Worm (Caenorhabditis elegans) whole organism, L4 larva: ENCODE measurements around the gene C24H10.2.

ENCODE experiments used
- F37D6.2 ChIP-seq: sonication (generic microtip); optimal IDR thresholded peaks from 2 replicates; lab custom pipeline; 2016; ENCODE audit warnings: mild to moderate bottlenecking, missing genetic modification characterization, missing compliant biosample characterization
- F44E2.7 ChIP-seq: fragments of 200-800 bp; sonication (Bioruptor generic); IDR thresholded peaks from 2 replicates; pipeline ENCODE4 v2.1.2; 2022; ENCODE audit warnings: missing genetic modification characterization, missing compliant biosample characterization
- T20F7.1 ChIP-seq: fragments of 200-800 bp; sonication (Bioruptor generic); optimal IDR thresholded peaks from 2 replicates; lab custom pipeline; 2018; ENCODE audit warnings: mild to moderate bottlenecking, missing genetic modification characterization, missing compliant biosample characterization
- Y105C5A.15 ChIP-seq: fragments of 200-800 bp; sonication (Bioruptor generic); IDR thresholded peaks from 2 replicates; pipeline ENCODE4 v1.3.6; 2022; ENCODE audit warnings: missing genetic modification characterization, missing compliant biosample characterization
- Y75B8A.6 ChIP-seq: fragments of 200-800 bp; sonication (Bioruptor generic); IDR thresholded peaks from 2 replicates; pipeline ENCODE4 v1.3.6; 2022; ENCODE audit warnings: missing genetic modification reagents, missing genetic modification characterization, missing compliant biosample characterization
- aha-1 ChIP-seq: fragments of 150-350 bp; peaks from one replicate; lab custom pipeline; 2014; ENCODE audit warnings: missing biosample characterization, missing genetic modification characterization
- aly-2 ChIP-seq: sonication (generic microtip); optimal IDR thresholded peaks from 2 replicates; lab custom pipeline; 2018; ENCODE audit warnings: missing biosample characterization, missing genetic modification characterization
- attf-4 ChIP-seq: sonication (generic microtip); optimal IDR thresholded peaks from 3 replicates; lab custom pipeline; 2017; ENCODE audit warnings: missing biosample characterization, missing genetic modification characterization
- ceh-20 ChIP-seq: fragments of 200-800 bp; sonication (Bioruptor generic); IDR thresholded peaks from 2 replicates; pipeline ENCODE4 v1.3.6; 2022; ENCODE audit warnings: missing genetic modification reagents, missing genetic modification characterization, missing compliant biosample characterization
- ceh-28 ChIP-seq: fragments of 150-350 bp; optimal IDR thresholded peaks from 2 replicates; lab custom pipeline; 2014; ENCODE audit warnings: missing biosample characterization, missing genetic modification reagents, missing genetic modification characterization
- ces-1 ChIP-seq: fragments of 150-350 bp; sonication (generic microtip); optimal IDR thresholded peaks from 4 replicates; lab custom pipeline; 2014; ENCODE audit warnings: missing biosample characterization, missing genetic modification reagents, missing genetic modification characterization
- cey-2 ChIP-seq: sonication (generic microtip); optimal IDR thresholded peaks from 3 replicates; lab custom pipeline; 2017; ENCODE audit warnings: missing genetic modification characterization, mild to moderate bottlenecking, missing compliant biosample characterization, antibody characterized with exemption, borderline replicate concordance; ENCODE audit not compliant: insufficient read depth
- daf-12 ChIP-seq: fragments of 150-350 bp; optimal IDR thresholded peaks from 2 replicates; lab custom pipeline; 2014; ENCODE audit warnings: missing biosample characterization, missing genetic modification reagents, missing genetic modification characterization
- dmd-6 ChIP-seq: fragments of 200-800 bp; sonication (Bioruptor generic); IDR thresholded peaks from 2 replicates; pipeline ENCODE4 v1.3.6; 2022; ENCODE audit warnings: missing genetic modification reagents, missing genetic modification characterization, missing compliant biosample characterization
- dmd-8 ChIP-seq: fragments of 200-800 bp; sonication (Bioruptor generic); IDR thresholded peaks from 2 replicates; pipeline ENCODE4 v1.3.6; 2022; ENCODE audit warnings: missing genetic modification characterization, missing compliant biosample characterization
- dpl-1 ChIP-seq: fragments of 150-350 bp; optimal IDR thresholded peaks from 2 replicates; lab custom pipeline; 2014; ENCODE audit warnings: missing biosample characterization, missing genetic modification reagents, missing genetic modification characterization
- duxl-1 ChIP-seq: sonication (generic microtip); optimal IDR thresholded peaks from 2 replicates; lab custom pipeline; 2016; ENCODE audit warnings: mild to moderate bottlenecking, missing genetic modification characterization, moderate library complexity, missing compliant biosample characterization; ENCODE audit not compliant: poor library complexity
- dve-1 ChIP-seq: sonication (generic microtip); optimal IDR thresholded peaks from 2 replicates; lab custom pipeline; 2017; ENCODE audit warnings: antibody characterized with exemption, mild to moderate bottlenecking, missing genetic modification characterization, missing compliant biosample characterization; ENCODE audit not compliant: insufficient read depth
- egl-43 ChIP-seq: fragments of 200-800 bp; sonication (Bioruptor generic); IDR thresholded peaks from 2 replicates; pipeline ENCODE4 v1.3.6; 2022; ENCODE audit warnings: missing genetic modification reagents, missing genetic modification characterization, missing compliant biosample characterization
- hlh-11 ChIP-seq: fragments of 200-800 bp; sonication (Bioruptor generic); optimal IDR thresholded peaks from 2 replicates; lab custom pipeline; 2018; ENCODE audit warnings: mild to moderate bottlenecking, missing genetic modification characterization, missing compliant biosample characterization
- hlh-30 ChIP-seq: sonication (generic microtip); optimal IDR thresholded peaks from 2 replicates; lab custom pipeline; 2017; ENCODE audit warnings: antibody characterized with exemption, mild to moderate bottlenecking, missing genetic modification characterization, missing compliant biosample characterization; ENCODE audit not compliant: insufficient read depth
- hmg-1.1 ChIP-seq: fragments of 200-800 bp; sonication (Bioruptor generic); IDR thresholded peaks from 2 replicates; pipeline ENCODE4 v1.3.6; 2022; ENCODE audit warnings: missing genetic modification reagents, missing genetic modification characterization, missing compliant biosample characterization
- lim-7 ChIP-seq: fragments of 200-800 bp; sonication (Bioruptor generic); IDR thresholded peaks from 2 replicates; pipeline ENCODE4 v1.3.6; 2022; ENCODE audit warnings: missing genetic modification characterization, missing compliant biosample characterization
- lin-38 ChIP-seq: fragments of 200-800 bp; sonication (Bioruptor generic); IDR thresholded peaks from 2 replicates; pipeline ENCODE4 v1.3.6; 2022; ENCODE audit warnings: missing genetic modification reagents, missing genetic modification characterization, missing compliant biosample characterization
- lsy-2 ChIP-seq, 2 experiments: fragments of 150-350 bp in 1 of 2; sonication (generic microtip) in 1 of 2; optimal IDR thresholded peaks; 2 replicates each; lab custom pipeline; 2014 to 2017; ENCODE audit warnings: missing biosample characterization in 2 of 2, missing genetic modification characterization in 2 of 2
- madf-9 ChIP-seq: fragments of 200-800 bp; sonication (Bioruptor generic); conservative IDR thresholded peaks from 2 replicates; pipeline ENCODE4 v1.3.6; 2022; ENCODE audit warnings: missing genetic modification reagents, missing genetic modification characterization, missing compliant biosample characterization
- mdt-29 ChIP-seq: fragments of 200-800 bp; sonication (Bioruptor generic); IDR thresholded peaks from 2 replicates; pipeline ENCODE4 v1.3.6; 2022; ENCODE audit warnings: missing genetic modification reagents, missing genetic modification characterization, missing compliant biosample characterization
- mes-2 ChIP-seq: sonication (generic microtip); optimal IDR thresholded peaks from 2 replicates; lab custom pipeline; 2016; ENCODE audit warnings: missing genotype, mild to moderate bottlenecking, missing genetic modification characterization, missing compliant biosample characterization; ENCODE audit not compliant: poor library complexity, severe bottlenecking
- mxl-2 ChIP-seq: fragments of 200-800 bp; sonication (Bioruptor generic); conservative IDR thresholded peaks from 2 replicates; pipeline ENCODE4 v1.3.6; 2022; ENCODE audit warnings: missing genetic modification reagents, missing genetic modification characterization, missing compliant biosample characterization
- mxl-3 ChIP-seq: fragments of 200-800 bp; sonication (Bioruptor generic); optimal IDR thresholded peaks from 2 replicates; lab custom pipeline; 2018; ENCODE audit warnings: mild to moderate bottlenecking, missing genetic modification characterization, missing compliant biosample characterization
- nhr-111 ChIP-seq: fragments of 200-800 bp; sonication (Bioruptor generic); optimal IDR thresholded peaks from 2 replicates; lab custom pipeline; 2018; ENCODE audit warnings: mild to moderate bottlenecking, missing genetic modification characterization, missing compliant biosample characterization
- nhr-25 ChIP-seq: sonication (generic microtip); optimal IDR thresholded peaks from 2 replicates; lab custom pipeline; 2017; ENCODE audit warnings: missing genetic modification characterization, mild to moderate bottlenecking, missing compliant biosample characterization, antibody characterized with exemption, moderate library complexity, borderline replicate concordance; ENCODE audit not compliant: insufficient read depth
- nhr-28 ChIP-seq: fragments of 150-350 bp; optimal IDR thresholded peaks from 2 replicates; lab custom pipeline; 2014; ENCODE audit warnings: missing biosample characterization, missing genetic modification characterization
- nhr-42 ChIP-seq: fragments of 200-800 bp; sonication (Bioruptor generic); IDR thresholded peaks from 2 replicates; pipeline ENCODE4 v1.3.6; 2022; ENCODE audit warnings: missing genetic modification characterization, missing compliant biosample characterization
- nhr-48 ChIP-seq: sonication (generic microtip); optimal IDR thresholded peaks from 2 replicates; lab custom pipeline; 2016; ENCODE audit warnings: mild to moderate bottlenecking, missing genetic modification characterization, missing compliant biosample characterization
- php-3 ChIP-seq: fragments of 200-800 bp; sonication (Bioruptor generic); IDR thresholded peaks from 2 replicates; pipeline ENCODE4 v1.3.6; 2022; ENCODE audit warnings: missing genetic modification reagents, missing genetic modification characterization, missing compliant biosample characterization
- pqm-1 ChIP-seq: sonication (generic microtip); optimal IDR thresholded peaks from 2 replicates; lab custom pipeline; 2017; ENCODE audit warnings: missing biosample characterization, missing genetic modification characterization
- rbr-2 ChIP-seq: sonication (generic microtip); optimal IDR thresholded peaks from 2 replicates; lab custom pipeline; 2016; ENCODE audit warnings: missing genotype, missing genetic modification characterization, missing compliant biosample characterization
- snpc-1.2 ChIP-seq: fragments of 200-800 bp; sonication (Bioruptor generic); IDR thresholded peaks from 2 replicates; pipeline ENCODE4 v1.3.6; 2022; ENCODE audit warnings: missing genetic modification reagents, missing genetic modification characterization, missing compliant biosample characterization
- snpc-4 ChIP-seq: fragments of 150-350 bp; optimal IDR thresholded peaks from 2 replicates; lab custom pipeline; 2014; ENCODE audit warnings: missing biosample characterization, missing genetic modification characterization
- tag-97 ChIP-seq: fragments of 200-800 bp; sonication (Bioruptor generic); IDR thresholded peaks from 2 replicates; pipeline ENCODE4 v1.3.6; 2022; ENCODE audit warnings: missing genetic modification characterization, missing compliant biosample characterization
- unc-39 ChIP-seq: sonication (generic microtip); optimal IDR thresholded peaks from 2 replicates; lab custom pipeline; 2017; ENCODE audit warnings: missing biosample characterization, missing genetic modification characterization
- unc-62 ChIP-seq, 3 experiments: fragments of 150-350 bp in 1 of 3; sonication (generic microtip); optimal IDR thresholded peaks in 2 of 3; peaks in 1 of 3; 1 replicate in 1 of 3; 2 replicates in 2 of 3; lab custom pipeline; 2014 to 2017; ENCODE audit warnings: missing biosample characterization in 3 of 3, missing genetic modification characterization in 3 of 3, missing genetic modification reagents in 3 of 3, missing genotype in 1 of 3
- vab-7 ChIP-seq: fragments of 200-800 bp; sonication (Bioruptor generic); IDR thresholded peaks from 2 replicates; pipeline ENCODE4 v1.3.6; 2022; ENCODE audit warnings: missing genetic modification reagents, missing genetic modification characterization, missing compliant biosample characterization
- ztf-11 ChIP-seq: fragments of 150-350 bp; optimal IDR thresholded peaks from 2 replicates; lab custom pipeline; 2014; ENCODE audit warnings: missing biosample characterization, missing genetic modification characterization

Gene C24H10.2

ce11 chrX:5106187-5106694, 41.8 kb downstream of the C24H10.2 start (continued):
- TF ChIP-seq hlh-30 (tag; lab: Kevin White, UChicago) (no peak), vab-7 (no peak), Y105C5A.15 (GFP tag; lab: Robert Waterston, UW) (peak; percentile 82; the same call in 1 of the 2 replicates), mdt-29 (GFP tag; lab: Robert Waterston, UW) (0 out of 2 replicates have a peak, but pooled peaks have one; percentile 22), dmd-6 (GFP tag; lab: Robert Waterston, UW) (peak; percentile 24), lin-38 (GFP tag; lab: Robert Waterston, UW) (peak; percentile 45), dve-1 (tag; lab: Kevin White, UChicago) (peak; percentile 30), nhr-111 (GFP tag; lab: Kevin White, UChicago) (no peak), cey-2 (tag; lab: Kevin White, UChicago) (no peak), lim-7 (GFP tag; lab: Robert Waterston, UW) (0 out of 2 replicates have a peak, but pooled peaks have one; percentile 8)
- TF ChIP-seq, all 104 proteins: peak for 15

- TF ChIP-seq ztf-11 (tag; lab: Kevin White, UChicago) (no peak), hmg-1.1 (no peak), aha-1 (tag; lab: Kevin White, UChicago) (peak; percentile 28), Y75B8A.6 (GFP tag; lab: Robert Waterston, UW) (no peak)
These were observed 42.5 kb downstream of the C24H10.2 start, which contains the start of gene C42D8.9 for ce11 chrX:5106942-5107341. Gene C42D8.9 (minus strand): TSS chrX:5107042.

- TF ChIP-seq ceh-28: no peak
- TF ChIP-seq snpc-1.2 (GFP tag; lab: Robert Waterston, UW): no peak
- no peak for TF ChIP-seq snpc-4 (tag; lab: Kevin White, UChicago)
- TF ChIP-seq mes-2 (tag; lab: Kevin White, UChicago): no peak
- peak; percentile 82 for TF ChIP-seq php-3 (GFP tag; lab: Robert Waterston, UW)
- peak in 1 of 2 experiments; percentile 45 for TF ChIP-seq unc-62 (GFP tag; optimal IDR thresholded peaks at IDR 0.05 in 1 of 2; lab: Kevin White, UChicago)
- TF ChIP-seq unc-62 (tag; optimal IDR thresholded peaks at IDR 0.05; lab: Kevin White, UChicago): no peak
- no peak for TF ChIP-seq lin-38 (GFP tag; lab: Robert Waterston, UW)
- TF ChIP-seq nhr-25: no peak
- 0 out of 2 replicates have a peak, but pooled peaks have one; percentile 25 for TF ChIP-seq dmd-6 (GFP tag; lab: Robert Waterston, UW)
- TF ChIP-seq pqm-1 (tag; lab: Kevin White, UChicago): peak; percentile 96
- TF ChIP-seq nhr-48 (tag; lab: Kevin White, UChicago): no peak
- no peak for TF ChIP-seq ceh-20 (GFP tag; lab: Robert Waterston, UW)
- TF ChIP-seq aly-2 (tag; lab: Kevin White, UChicago): no peak
- peak; percentile 53 for TF ChIP-seq hlh-11 (tag; lab: Kevin White, UChicago)
- no peak for TF ChIP-seq tag-97 (GFP tag; lab: Robert Waterston, UW)
- TF ChIP-seq unc-39 (tag; lab: Kevin White, UChicago): no peak
- TF ChIP-seq ces-1 (GFP tag; lab: Kevin White, UChicago): no peak
- no peak for TF ChIP-seq F37D6.2 (tag; lab: Kevin White, UChicago)
- no peak for TF ChIP-seq lsy-2 (tag; optimal IDR thresholded peaks at IDR 0.05; lab: Kevin White, UChicago)
- no peak for TF ChIP-seq madf-9 (GFP tag; lab: Robert Waterston, UW)
- no peak for TF ChIP-seq lim-7 (GFP tag; lab: Robert Waterston, UW)
- no peak for TF ChIP-seq dpl-1
- TF ChIP-seq vab-7: no peak
- no peak for TF ChIP-seq ztf-11 (tag; lab: Kevin White, UChicago)
- no peak for TF ChIP-seq attf-4
- no peak for TF ChIP-seq egl-43 (GFP tag; lab: Robert Waterston, UW)
- TF ChIP-seq daf-12 (tag; lab: Kevin White, UChicago): no peak
- peak; percentile 73 for TF ChIP-seq dve-1 (tag; lab: Kevin White, UChicago)
- no peak for TF ChIP-seq duxl-1 (tag; lab: Kevin White, UChicago)
- no peak for TF ChIP-seq T20F7.1
- no peak for TF ChIP-seq mxl-2 (GFP tag; lab: Robert Waterston, UW)
- peak; percentile 67 for TF ChIP-seq nhr-28 (tag; lab: Kevin White, UChicago)
- no peak for TF ChIP-seq rbr-2 (tag; lab: Kevin White, UChicago)
- no peak for TF ChIP-seq F44E2.7 (GFP tag; lab: Robert Waterston, UW)
- no peak for TF ChIP-seq dmd-8 (GFP tag; lab: Robert Waterston, UW)
- no peak for TF ChIP-seq mxl-3 (GFP tag; lab: Kevin White, UChicago)
- no peak for TF ChIP-seq nhr-42 (GFP tag; lab: Robert Waterston, UW)
These were observed 44.7 kb downstream of the C24H10.2 start, which contains the start of gene C42D8.1 for ce11 chrX:5109130-5109529. Gene C42D8.1 (plus strand): TSS chrX:5109506.
